1 fruit fly cellular context compared by ENCODE assay signal in the genomic region with DNA sequence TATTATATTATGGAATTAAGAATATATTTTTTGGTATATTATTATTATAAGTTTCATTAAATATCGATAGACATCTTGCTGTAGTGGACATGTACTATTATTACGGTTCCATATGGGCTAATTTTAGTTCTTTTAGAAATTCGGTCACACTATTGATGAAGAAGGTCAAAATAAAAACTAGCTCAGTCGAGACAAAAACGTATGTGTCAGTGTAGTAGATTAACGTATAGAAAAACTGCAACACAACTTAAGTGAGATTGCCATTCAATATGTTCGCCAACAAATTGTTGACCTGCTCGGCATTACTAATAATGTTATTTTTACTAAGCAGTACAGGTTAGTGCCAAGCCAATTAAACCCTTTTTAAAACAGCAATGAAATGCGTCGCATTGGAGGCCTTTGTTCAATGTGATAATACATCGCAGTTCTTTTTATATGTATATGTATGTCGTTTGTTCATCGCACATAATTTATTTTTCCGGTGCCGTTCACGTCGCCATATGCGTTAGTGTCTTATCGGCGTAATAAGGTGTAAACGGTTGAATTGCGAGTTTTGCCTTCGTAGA.
TF ChIP-seq lines count a peak whose summit lies in the region.

A gene (plus strand): TSS at position 164 of the 566 bp plus-strand sequence.

TF ChIP-seq in whole organism, embryonic, 481 proteins besides CTCF, POLR2A, EP300 and RAD21 (continued from another document):
- TF ChIP-seq CG30403 (GFP tag; optimal IDR thresholded peaks at IDR 0.05; lab: Kevin White, UChicago) (no peak), Adf1 (GFP tag; IDR thresholded peaks at IDR 0.05; lab: Robert Waterston, UW) (no peak), Blimp-1 (GFP tag; optimal IDR thresholded peaks at IDR 0.05; lab: Kevin White, UChicago) (no peak), Tbp (GFP tag; optimal IDR thresholded peaks at IDR 0.05; lab: Kevin White, UChicago) (no peak), CG6654 (GFP tag; optimal IDR thresholded peaks at IDR 0.05; lab: Kevin White, UChicago) (no peak), CG12155 (GFP tag; optimal IDR thresholded peaks at IDR 0.05; lab: Kevin White, UChicago) (no peak), CG7839 (tag; optimal IDR thresholded peaks at IDR 0.05; lab: Kevin White, UChicago) (peak; percentile 37), CG1602 (GFP tag; optimal IDR thresholded peaks at IDR 0.05; lab: Kevin White, UChicago) (no peak), wor (GFP tag; IDR thresholded peaks at IDR 0.05; lab: Robert Waterston, UW) (no peak), Dfd (GFP tag; optimal IDR thresholded peaks at IDR 0.05; lab: Kevin White, UChicago) (peak in 1 of 2 experiments; percentile 31), nmo (GFP tag; optimal IDR thresholded peaks at IDR 0.05; lab: Kevin White, UChicago) (peak; percentile 73), Antp (GFP tag; optimal IDR thresholded peaks at IDR 0.05; lab: Kevin White, UChicago) (no peak), Sry-β (GFP tag; optimal IDR thresholded peaks at IDR 0.05; lab: Kevin White, UChicago) (no peak), E2f2 (GFP tag; IDR thresholded peaks at IDR 0.05; lab: Robert Waterston, UW) (no peak), pb (GFP tag; optimal IDR thresholded peaks at IDR 0.05; lab: Kevin White, UChicago) (no peak), CG10366 (GFP tag; IDR thresholded peaks at IDR 0.05; lab: Robert Waterston, UW) (no peak), CHES-1-like (GFP tag; optimal IDR thresholded peaks at IDR 0.05; lab: Kevin White, UChicago) (no peak), row (GFP tag; IDR thresholded peaks at IDR 0.05; lab: Robert Waterston, UW) (peak; percentile 80), salm (tag; optimal IDR thresholded peaks at IDR 0.05; lab: Kevin White, UChicago) (no peak), Atf6 (GFP tag; IDR thresholded peaks at IDR 0.05; lab: Robert Waterston, UW) (no peak), sd (tag; optimal IDR thresholded peaks at IDR 0.05; lab: Kevin White, UChicago) (no peak), D (optimal IDR thresholded peaks at IDR 0.05; lab: Kevin White, UChicago) (no peak), D (GFP tag; optimal IDR thresholded peaks at IDR 0.05; lab: Kevin White, UChicago) (no peak), dpn (GFP tag; optimal IDR thresholded peaks at IDR 0.05; lab: Kevin White, UChicago) (peak in 1 of 2 experiments; percentile 42), trh (GFP tag; optimal IDR thresholded peaks at IDR 0.05; lab: Kevin White, UChicago) (no peak), sc (optimal IDR thresholded peaks at IDR 0.05; lab: Kevin White, UChicago) (no peak), sc (GFP tag; optimal IDR thresholded peaks at IDR 0.05; lab: Kevin White, UChicago) (no peak), sima (GFP tag; optimal IDR thresholded peaks at IDR 0.05; lab: Kevin White, UChicago) (no peak), Med (GFP tag; lab: Kevin White, UChicago) (peak; percentile 76), CG8765 (GFP tag; IDR thresholded peaks at IDR 0.05; lab: Robert Waterston, UW) (no peak), CG4707 (GFP tag; optimal IDR thresholded peaks at IDR 0.05; lab: Kevin White, UChicago) (no peak), MTF-1 (GFP tag; optimal IDR thresholded peaks at IDR 0.05; lab: Kevin White, UChicago; ENCODE audit: borderline replicate concordance) (no peak), sim (GFP tag; IDR thresholded peaks at IDR 0.05; lab: Robert Waterston, UW) (no peak), CG17612 (GFP tag; IDR thresholded peaks at IDR 0.05; lab: Robert Waterston, UW) (no peak), bcd (GFP tag; optimal IDR thresholded peaks at IDR 0.05; lab: Kevin White, UChicago) (no peak), Lim3 (GFP tag; IDR thresholded peaks at IDR 0.05; lab: Robert Waterston, UW) (no peak), Dbx (GFP tag; IDR thresholded peaks at IDR 0.05; lab: Robert Waterston, UW) (no peak), Dref (GFP tag; IDR thresholded peaks at IDR 0.05; lab: Robert Waterston, UW) (no peak), Nf-YA (GFP tag; IDR thresholded peaks at IDR 0.05; lab: Robert Waterston, UW) (no peak), CG6689 (GFP tag; IDR thresholded peaks at IDR 0.05; lab: Robert Waterston, UW) (no peak), Sry-δ (GFP tag; optimal IDR thresholded peaks at IDR 0.05; lab: Kevin White, UChicago) (peak; percentile 27), CG13775 (GFP tag; optimal IDR thresholded peaks at IDR 0.05; lab: Kevin White, UChicago) (no peak), fru (optimal IDR thresholded peaks at IDR 0.05; lab: Kevin White, UChicago) (no peak), CG2199 (GFP tag; IDR thresholded peaks at IDR 0.05; lab: Robert Waterston, UW) (peak; percentile 92), tgo (GFP tag; IDR thresholded peaks at IDR 0.05; lab: Robert Waterston, UW) (no peak), Rx (GFP tag; IDR thresholded peaks at IDR 0.05; lab: Robert Waterston, UW) (no peak), CG6765 (GFP tag; optimal IDR thresholded peaks at IDR 0.05; lab: Kevin White, UChicago) (no peak), CG7372 (GFP tag; IDR thresholded peaks at IDR 0.05; lab: Robert Waterston, UW) (no peak), CG14965 (GFP tag; optimal IDR thresholded peaks at IDR 0.05; lab: Kevin White, UChicago; ENCODE audit: borderline replicate concordance) (no peak), btn (GFP tag; optimal IDR thresholded peaks at IDR 0.05; lab: Kevin White, UChicago) (no peak), E2f1 (GFP tag; IDR thresholded peaks at IDR 0.05; lab: Robert Waterston, UW) (no peak), trem (tag; optimal IDR thresholded peaks at IDR 0.05; lab: Kevin White, UChicago) (peak; percentile 84), HLHmδ (GFP tag; optimal IDR thresholded peaks at IDR 0.05; lab: Kevin White, UChicago) (no peak), ewg (GFP tag; optimal IDR thresholded peaks at IDR 0.05; lab: Kevin White, UChicago) (no peak), shn (GFP tag; optimal IDR thresholded peaks at IDR 0.05; lab: Kevin White, UChicago) (no peak), Neu2 (GFP tag; optimal IDR thresholded peaks at IDR 0.05; lab: Kevin White, UChicago; ENCODE audit: borderline replicate concordance) (no peak), CG2712 (tag; optimal IDR thresholded peaks at IDR 0.05; lab: Kevin White, UChicago) (peak; percentile 64), NC2α (GFP tag; optimal IDR thresholded peaks at IDR 0.05; lab: Kevin White, UChicago) (no peak), ftz-f1 (GFP tag; optimal IDR thresholded peaks at IDR 0.05; lab: Kevin White, UChicago) (peak; percentile 11), ken (GFP tag; IDR thresholded peaks at IDR 0.05; lab: Robert Waterston, UW) (no peak), CG11093 (GFP tag; IDR thresholded peaks at IDR 0.05; lab: Robert Waterston, UW) (no peak), crp (GFP tag; optimal IDR thresholded peaks at IDR 0.05; lab: Kevin White, UChicago) (peak in 1 of 2 experiments; percentile 40), sna (GFP tag; IDR thresholded peaks at IDR 0.05; lab: Robert Waterston, UW; ENCODE audit: partially characterized antibody) (no peak), CG1647 (GFP tag; optimal IDR thresholded peaks at IDR 0.05; lab: Kevin White, UChicago) (no peak), CG9437 (GFP tag; optimal IDR thresholded peaks at IDR 0.05; lab: Kevin White, UChicago) (peak; percentile 31), dm (GFP tag; optimal IDR thresholded peaks at IDR 0.05; lab: Kevin White, UChicago) (no peak), CG9215 (GFP tag; IDR thresholded peaks at IDR 0.05; lab: Robert Waterston, UW) (no peak), mld (GFP tag; IDR thresholded peaks at IDR 0.05; lab: Robert Waterston, UW; ENCODE audit: partially characterized antibody) (no peak), ac (GFP tag; optimal IDR thresholded peaks at IDR 0.05; lab: Kevin White, UChicago) (no peak), abd-A (tag; optimal IDR thresholded peaks at IDR 0.05; lab: Kevin White, UChicago) (no peak), CG10209 (GFP tag; optimal IDR thresholded peaks at IDR 0.05; lab: Kevin White, UChicago) (no peak), prd (optimal IDR thresholded peaks at IDR 0.05; lab: Kevin White, UChicago) (no peak), prd (GFP tag; IDR thresholded peaks at IDR 0.05; lab: Robert Waterston, UW) (peak; percentile 6; the same call in 1 of the 3 replicates), fd102C (GFP tag; optimal IDR thresholded peaks at IDR 0.05; lab: Kevin White, UChicago) (no peak), CG7556 (GFP tag; optimal IDR thresholded peaks at IDR 0.05; lab: Kevin White, UChicago) (no peak), Side (GFP tag; optimal IDR thresholded peaks at IDR 0.05; lab: Kevin White, UChicago) (no peak), CG13287 (GFP tag; IDR thresholded peaks at IDR 0.05; lab: Robert Waterston, UW; ENCODE audit: partially characterized antibody) (peak; percentile 27; the same call in 1 of the 2 replicates)
